Worm (Caenorhabditis elegans): ENCODE data around the gene coh-1.

ce11 chrX:7455960-7456359 is 18.9 kb downstream of the coh-1 start:
- TF ChIP-seq tag-97 (GFP tag; IDR thresholded peaks at IDR 0.05) (no peak), ces-1 (GFP tag; optimal IDR thresholded peaks at IDR 0.05) (no peak), T26A8.4 (GFP tag; IDR thresholded peaks at IDR 0.05) (no peak), nhr-28 (tag; optimal IDR thresholded peaks at IDR 0.05) (no peak), mdl-1 (tag; optimal IDR thresholded peaks at IDR 0.05) (no peak), aha-1 (tag) (no peak), nhr-76 (tag; optimal IDR thresholded peaks at IDR 0.05) (no peak), ama-1 (optimal IDR thresholded peaks at IDR 0.05) (no peak), lin-39 (tag; optimal IDR thresholded peaks at IDR 0.05) (no peak), unc-62 (GFP tag; optimal IDR thresholded peaks at IDR 0.05 in 1 of 2) (no peak), unc-62 (tag; optimal IDR thresholded peaks at IDR 0.05) (no peak)
